Fruit fly (Drosophila melanogaster) whole organism, prepupa: ENCODE data around the gene lost.

ENCODE experiments used
- Blimp-1 ChIP-seq: fragments of 200-800 bp; sonication (Bioruptor generic); optimal IDR thresholded peaks from 3 replicates; lab custom pipeline; 2017; ENCODE audit warnings: missing biosample characterization, missing genetic modification characterization, mild to moderate bottlenecking, moderate library complexity, missing genetic modification reagents
- CG10631 ChIP-seq: fragments of 200-800 bp; sonication (Bioruptor generic); optimal IDR thresholded peaks from 2 replicates; lab custom pipeline; 2016; ENCODE audit warnings: missing biosample characterization, missing genetic modification characterization
- CG10669 ChIP-seq: fragments of 200-800 bp; sonication (Bioruptor generic); optimal IDR thresholded peaks from 3 replicates; lab custom pipeline; 2018; ENCODE audit warnings: missing biosample characterization, mild to moderate bottlenecking, missing genetic modification characterization, moderate library complexity
- CG11294 ChIP-seq: fragments of 200-800 bp; sonication (Bioruptor generic); IDR thresholded peaks from 2 replicates; pipeline ENCODE4 v1.3.6; 2022; ENCODE audit warnings: missing biosample characterization, missing genetic modification characterization
- CG11902 ChIP-seq: fragments of 200-800 bp; sonication (Bioruptor generic); optimal IDR thresholded peaks from 3 replicates; lab custom pipeline; 2016; ENCODE audit warnings: missing biosample characterization, missing genetic modification characterization
- CG1621 ChIP-seq: fragments of 200-800 bp; sonication (Bioruptor generic); optimal IDR thresholded peaks from 3 replicates; lab custom pipeline; 2018; ENCODE audit warnings: missing biosample characterization, mild to moderate bottlenecking, missing genetic modification characterization
- CG16779 ChIP-seq: fragments of 200-800 bp; sonication (Bioruptor generic); optimal IDR thresholded peaks from 3 replicates; lab custom pipeline; 2017; ENCODE audit warnings: missing biosample characterization, mild to moderate bottlenecking, missing genetic modification characterization
- CG31627 ChIP-seq: fragments of 200-800 bp; sonication (Bioruptor generic); optimal IDR thresholded peaks from 3 replicates; lab custom pipeline; 2016; ENCODE audit warnings: missing biosample characterization, missing genetic modification characterization
- CG32006 ChIP-seq: fragments of 200-800 bp; sonication (Bioruptor generic); optimal IDR thresholded peaks from 3 replicates; lab custom pipeline; 2017; ENCODE audit warnings: missing biosample characterization, mild to moderate bottlenecking, missing genetic modification characterization
- CG3919 ChIP-seq: fragments of 200-800 bp; sonication (Bioruptor generic); optimal IDR thresholded peaks from 3 replicates; lab custom pipeline; 2016; ENCODE audit warnings: missing biosample characterization, missing genetic modification characterization
- CG4318 ChIP-seq: fragments of 200-800 bp; sonication (Bioruptor generic); optimal IDR thresholded peaks from 3 replicates; lab custom pipeline; 2017; ENCODE audit warnings: missing biosample characterization, mild to moderate bottlenecking, missing genetic modification characterization
- CG6808 ChIP-seq: fragments of 200-800 bp; sonication (Bioruptor generic); optimal IDR thresholded peaks from 3 replicates; lab custom pipeline; 2017; ENCODE audit warnings: missing biosample characterization, missing genetic modification characterization, mild to moderate bottlenecking, moderate library complexity, missing genetic modification reagents
- CG7368 ChIP-seq: fragments of 200-800 bp; sonication (Bioruptor generic); optimal IDR thresholded peaks from 3 replicates; lab custom pipeline; 2016; ENCODE audit warnings: missing biosample characterization, missing genetic modification characterization
- CG8319 ChIP-seq: fragments of 200-800 bp; sonication (Bioruptor generic); optimal IDR thresholded peaks from 3 replicates; lab custom pipeline; 2016; ENCODE audit warnings: missing biosample characterization, missing genetic modification characterization
- CG8632 ChIP-seq: fragments of 200-800 bp; sonication (Bioruptor generic); optimal IDR thresholded peaks from 3 replicates; lab custom pipeline; 2016; ENCODE audit warnings: missing biosample characterization, missing genetic modification characterization
- Eip75B ChIP-seq: fragments of 200-800 bp; sonication (Bioruptor generic); optimal IDR thresholded peaks from 3 replicates; lab custom pipeline; 2016; ENCODE audit warnings: missing biosample characterization, missing genetic modification characterization
- Eip78C ChIP-seq: fragments of 200-800 bp; sonication (Bioruptor generic); peaks from one replicate; lab custom pipeline; 2016; ENCODE audit warnings: missing biosample characterization, missing genetic modification characterization
- Eip93F ChIP-seq: fragments of 200-800 bp; sonication (Bioruptor generic); optimal IDR thresholded peaks from 2 replicates; lab custom pipeline; 2016; ENCODE audit warnings: missing biosample characterization, mild to moderate bottlenecking, missing genetic modification characterization
- Ets96B ChIP-seq: fragments of 200-800 bp; optimal IDR thresholded peaks from 2 replicates; lab custom pipeline; 2019; ENCODE audit warnings: missing biosample characterization, mild to moderate bottlenecking, missing genetic modification characterization, moderate library complexity
- Gug ChIP-seq: fragments of 200-800 bp; sonication (Bioruptor generic); IDR thresholded peaks from 2 replicates; pipeline ENCODE4 v1.3.6; 2022; ENCODE audit warnings: missing biosample characterization, missing genetic modification characterization
- Hr38 ChIP-seq: sonication (Bioruptor generic); optimal IDR thresholded peaks from 2 replicates; lab custom pipeline; 2016; ENCODE audit warnings: missing biosample characterization, missing genetic modification characterization
- Hr4 ChIP-seq: fragments of 200-800 bp; sonication (Bioruptor generic); optimal IDR thresholded peaks from 3 replicates; lab custom pipeline; 2016; ENCODE audit warnings: missing biosample characterization, missing genetic modification characterization
- Lpt ChIP-seq: fragments of 200-800 bp; sonication (Bioruptor generic); optimal IDR thresholded peaks from 3 replicates; lab custom pipeline; 2016; ENCODE audit warnings: missing biosample characterization, missing genetic modification characterization
- OdsH ChIP-seq: fragments of 200-800 bp; sonication (Bioruptor generic); optimal IDR thresholded peaks from 3 replicates; lab custom pipeline; 2016; ENCODE audit warnings: missing biosample characterization, missing genetic modification characterization
- Smox ChIP-seq: fragments of 200-800 bp; sonication (Bioruptor generic); optimal IDR thresholded peaks from 3 replicates; lab custom pipeline; 2016; ENCODE audit warnings: missing biosample characterization, missing genetic modification characterization
- Sox102F ChIP-seq: fragments of 200-800 bp; sonication (Bioruptor generic); optimal IDR thresholded peaks from 2 replicates; lab custom pipeline; 2016; ENCODE audit warnings: missing biosample characterization, mild to moderate bottlenecking, missing genetic modification characterization
- Sox14 ChIP-seq: fragments of 200-800 bp; sonication (Bioruptor generic); optimal IDR thresholded peaks from 3 replicates; lab custom pipeline; 2016; ENCODE audit warnings: missing biosample characterization, missing genetic modification characterization
- achi ChIP-seq: fragments of 200-800 bp; sonication (Bioruptor generic); optimal IDR thresholded peaks from 3 replicates; lab custom pipeline; 2016; ENCODE audit warnings: missing biosample characterization, missing genetic modification characterization
- cyc ChIP-seq: fragments of 200-800 bp; sonication (Bioruptor generic); optimal IDR thresholded peaks from 3 replicates; lab custom pipeline; 2016; ENCODE audit warnings: missing biosample characterization, missing genetic modification characterization
- dsx ChIP-seq: fragments of 200-800 bp; optimal IDR thresholded peaks from 3 replicates; lab custom pipeline; 2019; ENCODE audit warnings: missing biosample characterization, mild to moderate bottlenecking, missing genetic modification characterization, moderate library complexity; ENCODE audit not compliant: poor library complexity, severe bottlenecking
- esn ChIP-seq: fragments of 200-800 bp; sonication (Bioruptor generic); optimal IDR thresholded peaks from 2 replicates; lab custom pipeline; 2016; ENCODE audit warnings: missing biosample characterization, mild to moderate bottlenecking, missing genetic modification characterization, moderate library complexity
- fd59A ChIP-seq: fragments of 200-800 bp; sonication (Bioruptor generic); optimal IDR thresholded peaks from 2 replicates; lab custom pipeline; 2017; ENCODE audit warnings: missing biosample characterization, mild to moderate bottlenecking, missing genetic modification characterization, missing genetic modification reagents
- fd85E ChIP-seq: fragments of 200-800 bp; sonication (Bioruptor generic); optimal IDR thresholded peaks from 3 replicates; lab custom pipeline; 2016; ENCODE audit warnings: missing biosample characterization, missing genetic modification characterization
- fkh ChIP-seq: fragments of 200-800 bp; sonication (Bioruptor generic); optimal IDR thresholded peaks from 3 replicates; lab custom pipeline; 2017; ENCODE audit warnings: missing biosample characterization, mild to moderate bottlenecking, missing genetic modification characterization, moderate library complexity
- lz ChIP-seq: fragments of 200-800 bp; sonication (Bioruptor generic); optimal IDR thresholded peaks from 3 replicates; lab custom pipeline; 2016; ENCODE audit warnings: missing biosample characterization, missing genetic modification characterization
- net ChIP-seq: fragments of 200-800 bp; sonication (Bioruptor generic); optimal IDR thresholded peaks from 3 replicates; lab custom pipeline; 2016; ENCODE audit warnings: missing biosample characterization, missing genetic modification characterization
- pdm3 ChIP-seq: fragments of 200-800 bp; sonication (Bioruptor generic); optimal IDR thresholded peaks from 3 replicates; lab custom pipeline; 2016; ENCODE audit warnings: missing biosample characterization, missing genetic modification characterization
- salr ChIP-seq, 2 experiments: fragments of 200-800 bp; sonication (Bioruptor generic); optimal IDR thresholded peaks; 3 replicates each; lab custom pipeline; 2016 to 2018; ENCODE audit warnings: missing biosample characterization in 2 of 2, missing genetic modification characterization in 2 of 2, mild to moderate bottlenecking in 1 of 2
- ss ChIP-seq, 2 experiments: fragments of 200-800 bp; sonication (Bioruptor generic); optimal IDR thresholded peaks; 2 replicates in 1 of 2; 3 replicates in 1 of 2; lab custom pipeline; 2017 to 2018; ENCODE audit warnings: mild to moderate bottlenecking in 2 of 2, missing biosample characterization in 2 of 2, missing genetic modification characterization in 2 of 2, moderate library complexity in 1 of 2
- topi ChIP-seq: fragments of 200-800 bp; sonication (Bioruptor generic); optimal IDR thresholded peaks from 3 replicates; lab custom pipeline; 2016; ENCODE audit warnings: missing biosample characterization, missing genetic modification characterization

lost gene

dm6 chr3R:4399810-4400496 is 2.9 kb upstream of the lost start (continued):
- TF ChIP-seq net (GFP tag; lab: Kevin White, UChicago) (no peak), Hr4 (peak; percentile 9), Lpt (GFP tag; lab: Kevin White, UChicago) (peak; percentile 5), CG1621 (tag; lab: Kevin White, UChicago) (no peak), dsx (GFP tag; lab: Kevin White, UChicago) (no peak), pdm3 (GFP tag; lab: Kevin White, UChicago) (peak; percentile 40), CG16779 (no peak), CG10669 (GFP tag; lab: Kevin White, UChicago) (no peak), OdsH (GFP tag; lab: Kevin White, UChicago) (peak; percentile 37), CG32006 (peak; percentile 59), esn (GFP tag; lab: Kevin White, UChicago) (peak; percentile 2), CG8319 (no peak), Eip78C (GFP tag; lab: Kevin White, UChicago) (peak; percentile 65), fd59A (GFP tag; lab: Kevin White, UChicago) (no peak), Eip75B (no peak), CG6808 (GFP tag; lab: Kevin White, UChicago) (no peak), CG31627 (GFP tag; lab: Kevin White, UChicago) (peak; percentile 47), achi (GFP tag; lab: Kevin White, UChicago) (peak; percentile 33), CG4318 (GFP tag; lab: Kevin White, UChicago) (peak; percentile 29), CG10631 (GFP tag; lab: Kevin White, UChicago) (peak; percentile 14), Blimp-1 (GFP tag; lab: Kevin White, UChicago) (peak; percentile 2)

dm6 chr3R:4400497-4400833 is 2.4 kb upstream of the lost start, which contains the start of gene CG14647:
TSS of gene CG14647 (plus strand) at chr3R:4400510.
- no peak for TF ChIP-seq topi (GFP tag; lab: Kevin White, UChicago)

dm6 chr3R:4401977-4402589 is 793 bp upstream of the lost start, which contains the start of gene CG9853:
TSS of gene CG9853 (minus strand) at chr3R:4402027.
- TF ChIP-seq CG11902 (GFP tag; lab: Kevin White, UChicago) (no peak), CG10669 (GFP tag; lab: Kevin White, UChicago) (no peak), ss (GFP tag; optimal IDR thresholded peaks at IDR 0.05; lab: Kevin White, UChicago) (no peak), CG32006 (no peak), fkh (GFP tag; lab: Kevin White, UChicago) (no peak), CG4318 (GFP tag; lab: Kevin White, UChicago) (no peak), Sox102F (GFP tag; lab: Kevin White, UChicago) (no peak), CG6808 (GFP tag; lab: Kevin White, UChicago) (no peak), achi (GFP tag; lab: Kevin White, UChicago) (no peak), Smox (GFP tag; lab: Kevin White, UChicago) (no peak), fd85E (GFP tag; lab: Kevin White, UChicago) (no peak)

- TF ChIP-seq topi (GFP tag; lab: Kevin White, UChicago) (peak; percentile 49), Ets96B (peak; percentile 0), CG10669 (GFP tag; lab: Kevin White, UChicago) (no peak), Gug (GFP tag; lab: Robert Waterston, UW) (no peak), fd59A (GFP tag; lab: Kevin White, UChicago) (no peak), Sox14 (GFP tag; lab: Kevin White, UChicago) (peak; percentile 29), Smox (GFP tag; lab: Kevin White, UChicago) (peak; percentile 47), Blimp-1 (GFP tag; lab: Kevin White, UChicago) (peak; percentile 94), CG7368 (GFP tag; lab: Kevin White, UChicago) (peak; percentile 55), cyc (GFP tag; lab: Kevin White, UChicago) (peak; percentile 43), CG11294 (GFP tag; lab: Robert Waterston, UW) (no peak), lz (GFP tag; lab: Kevin White, UChicago) (peak; percentile 28), CG8319 (no peak), dsx (GFP tag; lab: Kevin White, UChicago) (peak; percentile 32), Hr38 (GFP tag; lab: Kevin White, UChicago) (no peak), CG4318 (GFP tag; lab: Kevin White, UChicago) (no peak), Eip93F (GFP tag; lab: Kevin White, UChicago) (peak; percentile 19), CG3919 (GFP tag; lab: Kevin White, UChicago) (peak; percentile 51), Eip75B (peak; percentile 57), salr (GFP tag; optimal IDR thresholded peaks at IDR 0.05; lab: Kevin White, UChicago) (peak; percentile 1 to 43), CG10631 (GFP tag; lab: Kevin White, UChicago) (peak; percentile 37), CG32006 (peak; percentile 50), CG8632 (GFP tag; lab: Kevin White, UChicago) (no peak), ss (GFP tag; optimal IDR thresholded peaks at IDR 0.05; lab: Kevin White, UChicago) (peak; percentile 29 to 36)
Observed at dm6 chr3R:4403706-4404392, 973 bp downstream of the lost start.
